Fruit fly (Drosophila melanogaster): Measurements from ENCODE around the gene ems.

Gene ems

DNA sequence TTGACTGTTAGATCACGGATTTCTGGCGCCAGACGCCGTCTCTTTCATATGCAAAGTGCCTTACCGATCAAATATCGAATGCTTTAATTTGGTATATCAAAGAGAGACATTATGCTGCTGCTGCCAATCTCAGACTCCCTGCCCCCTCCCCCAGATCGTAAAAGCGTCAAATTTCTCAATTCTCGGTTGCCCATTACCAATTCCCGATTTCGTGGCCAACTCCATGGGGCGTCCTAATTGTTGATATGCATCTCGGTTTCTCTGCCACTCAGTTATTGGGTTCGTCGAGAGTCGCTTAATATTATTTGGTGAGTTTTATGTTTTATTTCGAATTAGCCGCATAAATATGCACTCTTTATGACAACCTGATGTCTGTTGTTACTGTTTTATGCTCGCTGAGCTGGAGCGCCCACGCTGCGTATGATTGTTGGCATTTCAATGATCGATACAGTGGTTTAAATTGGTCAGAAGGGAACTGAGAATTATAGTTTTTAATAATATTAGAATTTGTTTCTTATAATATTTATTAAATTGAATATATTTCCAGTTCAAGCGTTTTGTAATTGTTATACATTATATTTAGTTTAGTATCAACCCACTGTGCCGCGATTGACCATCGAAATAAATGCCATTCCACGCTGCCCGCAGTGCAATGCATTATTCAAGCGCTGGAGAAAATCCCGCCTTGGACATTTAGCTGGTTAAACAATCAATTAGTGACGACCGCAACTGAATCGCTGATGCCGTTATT is 5.9 kb downstream of the ems start:
- no peak for TF ChIP-seq fkh (GFP tag; optimal IDR thresholded peaks at IDR 0.05)
- TF ChIP-seq esn (GFP tag; optimal IDR thresholded peaks at IDR 0.05): peak; percentile 17
- peak; percentile 21 for TF ChIP-seq CG10631 (GFP tag; optimal IDR thresholded peaks at IDR 0.05)
- peak; percentile 2 for TF ChIP-seq CG6792 (GFP tag; optimal IDR thresholded peaks at IDR 0.05)
- no peak for TF ChIP-seq CG6808 (GFP tag; optimal IDR thresholded peaks at IDR 0.05)
- TF ChIP-seq Eip78C (GFP tag): peak; percentile 53
- no peak for TF ChIP-seq Gug (GFP tag; IDR thresholded peaks at IDR 0.05)
- TF ChIP-seq CG6854 (GFP tag; optimal IDR thresholded peaks at IDR 0.05): no peak
- peak; percentile 1 for TF ChIP-seq net (GFP tag; optimal IDR thresholded peaks at IDR 0.05)
- TF ChIP-seq CG32006 (GFP tag; optimal IDR thresholded peaks at IDR 0.05): peak; percentile 4
- TF ChIP-seq svp (GFP tag): peak; percentile 57

DNA sequence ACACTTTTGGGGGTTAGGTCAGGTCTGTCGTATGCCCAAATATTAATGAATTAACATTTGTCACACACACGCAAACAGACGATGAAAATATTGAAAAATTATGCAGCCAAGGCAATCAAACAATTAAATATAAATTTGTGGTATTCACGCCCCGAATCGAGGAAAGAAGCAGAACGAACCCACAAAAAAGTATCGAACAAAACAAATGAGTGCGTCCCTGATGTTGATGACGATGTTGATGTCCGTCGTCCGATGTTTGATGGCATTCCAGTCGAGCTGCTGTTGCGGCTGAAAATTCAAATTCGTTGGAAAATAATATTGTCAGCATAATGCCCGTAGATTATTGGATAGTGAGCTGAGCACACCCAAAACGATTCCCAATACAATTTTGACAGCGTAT is 7.4 kb downstream of the ems start:
- no peak for TF ChIP-seq CG8119 (GFP tag; IDR thresholded peaks at IDR 0.05)
- TF ChIP-seq CG6792 (GFP tag; optimal IDR thresholded peaks at IDR 0.05): no peak
- no peak for TF ChIP-seq Lpt (GFP tag; optimal IDR thresholded peaks at IDR 0.05)
- TF ChIP-seq CG1621 (tag; optimal IDR thresholded peaks at IDR 0.05): no peak
- no peak for TF ChIP-seq CG9139 (GFP tag; optimal IDR thresholded peaks at IDR 0.05)

DNA sequence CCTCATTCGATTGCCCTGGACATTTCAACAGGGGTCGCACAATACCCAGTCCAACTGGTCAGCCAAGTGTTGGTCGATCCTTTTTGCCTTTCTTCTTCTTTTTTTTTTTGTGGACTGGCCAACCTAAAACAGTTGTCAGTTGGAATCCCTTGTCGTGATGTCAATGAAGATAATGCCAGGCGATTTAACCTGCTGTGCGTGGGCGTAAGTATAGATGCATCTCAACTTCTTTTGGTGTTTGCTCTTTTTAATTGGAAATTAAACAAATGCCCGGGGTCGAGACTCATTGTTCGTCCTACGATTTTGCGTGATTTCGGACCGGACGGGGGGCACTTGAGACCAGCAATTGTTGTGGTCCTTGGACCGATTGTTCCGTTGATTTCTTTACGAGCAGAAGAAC is 8.2 kb downstream of the ems start:
- TF ChIP-seq CG32006 (GFP tag; optimal IDR thresholded peaks at IDR 0.05) (no peak), CG6854 (GFP tag; optimal IDR thresholded peaks at IDR 0.05) (no peak), ss (GFP tag; optimal IDR thresholded peaks at IDR 0.05) (no peak), spab (GFP tag; optimal IDR thresholded peaks at IDR 0.05) (no peak), CG6163 (GFP tag; IDR thresholded peaks at IDR 0.05) (no peak), CG1621 (tag; optimal IDR thresholded peaks at IDR 0.05) (no peak), CG9139 (GFP tag; optimal IDR thresholded peaks at IDR 0.05) (no peak), CG6792 (GFP tag; optimal IDR thresholded peaks at IDR 0.05) (no peak), fd59A (GFP tag; optimal IDR thresholded peaks at IDR 0.05) (no peak), CG10631 (GFP tag; optimal IDR thresholded peaks at IDR 0.05) (no peak), dac (GFP tag; optimal IDR thresholded peaks at IDR 0.05) (no peak), Ets21C (GFP tag; optimal IDR thresholded peaks at IDR 0.05) (no peak), acj6 (GFP tag; optimal IDR thresholded peaks at IDR 0.05) (no peak), CG16779 (tag; optimal IDR thresholded peaks at IDR 0.05) (no peak), CG8119 (GFP tag; IDR thresholded peaks at IDR 0.05) (no peak), CG11902 (GFP tag; optimal IDR thresholded peaks at IDR 0.05) (no peak), Hr38 (GFP tag; optimal IDR thresholded peaks at IDR 0.05) (no peak), fkh (GFP tag; optimal IDR thresholded peaks at IDR 0.05) (no peak), fd85E (GFP tag; optimal IDR thresholded peaks at IDR 0.05) (no peak), CG10669 (GFP tag; optimal IDR thresholded peaks at IDR 0.05) (no peak)

DNA sequence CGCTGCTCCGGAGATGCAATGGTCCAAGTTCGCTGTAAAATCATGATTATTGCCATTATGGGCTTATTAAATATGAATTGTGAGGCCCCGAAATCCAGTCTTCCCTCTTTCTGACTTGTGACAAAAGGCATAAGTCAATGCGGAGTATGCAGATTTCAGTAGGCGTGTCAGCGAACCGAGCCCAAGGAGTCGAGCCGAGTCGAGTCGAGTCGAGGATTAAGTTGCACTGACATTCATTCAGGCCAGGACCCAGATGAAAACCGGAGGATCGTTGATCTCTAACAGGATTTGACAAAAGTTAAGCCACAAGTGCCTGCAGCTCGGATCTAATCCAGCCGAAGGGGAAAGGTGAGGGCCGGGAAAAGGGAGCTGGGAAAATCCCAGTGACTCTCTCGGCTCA is 9.7 kb downstream of the ems start:
- TF ChIP-seq svp (GFP tag): peak; percentile 40
- no peak for TF ChIP-seq CG6808 (GFP tag; optimal IDR thresholded peaks at IDR 0.05)
- no peak for TF ChIP-seq CG6792 (GFP tag; optimal IDR thresholded peaks at IDR 0.05)

- TF ChIP-seq ss (GFP tag; optimal IDR thresholded peaks at IDR 0.05) (peak in 1 of 2 experiments; percentile 57), CG6163 (GFP tag; IDR thresholded peaks at IDR 0.05) (0 out of 3 replicates have a peak, but pooled peaks have one; percentile 9), fd85E (GFP tag; optimal IDR thresholded peaks at IDR 0.05) (no peak), Eip78C (GFP tag) (peak; percentile 7)
Observed at dm6 chr3R:13912008-13912803, 10.6 kb downstream of the ems start.

DNA sequence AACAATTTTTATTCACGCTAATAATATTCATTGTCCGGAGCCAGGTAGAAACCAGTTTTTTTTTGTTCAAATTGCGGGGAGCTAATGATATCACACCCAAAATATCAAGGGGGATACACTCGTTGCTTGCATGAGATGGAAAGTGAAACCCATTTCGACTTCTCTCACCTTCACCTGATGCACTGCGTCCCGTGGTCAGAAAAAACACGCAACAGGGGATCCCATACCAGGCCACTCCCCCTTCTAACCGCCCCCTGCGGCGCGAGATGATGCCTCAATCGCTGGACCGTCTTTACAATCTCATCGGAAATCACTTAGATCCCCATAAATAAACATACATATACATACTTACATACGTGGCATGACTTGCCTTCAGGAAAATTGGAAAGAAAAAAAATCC is 11.9 kb downstream of the ems start:
- TF ChIP-seq Eip93F (GFP tag; optimal IDR thresholded peaks at IDR 0.05) (no peak), CG11902 (GFP tag; optimal IDR thresholded peaks at IDR 0.05) (no peak), pdm3 (GFP tag; optimal IDR thresholded peaks at IDR 0.05) (no peak), Blimp-1 (GFP tag; optimal IDR thresholded peaks at IDR 0.05) (peak; percentile 80), CG4318 (GFP tag; optimal IDR thresholded peaks at IDR 0.05) (no peak), Hr38 (GFP tag; optimal IDR thresholded peaks at IDR 0.05) (no peak), lz (GFP tag; optimal IDR thresholded peaks at IDR 0.05) (no peak), svp (GFP tag) (peak; percentile 51)
